Worm (Caenorhabditis elegans) whole organism, mixed stage, embryonic: Measurements from ENCODE around the gene K06A4.10.

Experiments
- elt-3 ChIP-seq: fragments of 150-350 bp; optimal IDR thresholded peaks from 2 replicates; lab custom pipeline; 2014; ENCODE audit warnings: missing biosample characterization, missing genetic modification characterization
- lsy-2 ChIP-seq: fragments of 150-350 bp; optimal IDR thresholded peaks from 2 replicates; lab custom pipeline; 2014; ENCODE audit warnings: missing biosample characterization, missing genetic modification characterization
- pha-4 ChIP-seq: fragments of 150-350 bp; optimal IDR thresholded peaks from 2 replicates; lab custom pipeline; 2018; ENCODE audit warnings: missing biosample characterization, missing genetic modification reagents, missing genetic modification characterization
- snpc-4 ChIP-seq: fragments of 150-350 bp; optimal IDR thresholded peaks from 2 replicates; lab custom pipeline; 2014; ENCODE audit warnings: missing biosample characterization, missing genetic modification characterization
- unc-62 ChIP-seq: fragments of 150-350 bp; optimal IDR thresholded peaks from 2 replicates; lab custom pipeline; 2014; ENCODE audit warnings: missing biosample characterization, missing genetic modification reagents, missing genetic modification characterization

DNA sequence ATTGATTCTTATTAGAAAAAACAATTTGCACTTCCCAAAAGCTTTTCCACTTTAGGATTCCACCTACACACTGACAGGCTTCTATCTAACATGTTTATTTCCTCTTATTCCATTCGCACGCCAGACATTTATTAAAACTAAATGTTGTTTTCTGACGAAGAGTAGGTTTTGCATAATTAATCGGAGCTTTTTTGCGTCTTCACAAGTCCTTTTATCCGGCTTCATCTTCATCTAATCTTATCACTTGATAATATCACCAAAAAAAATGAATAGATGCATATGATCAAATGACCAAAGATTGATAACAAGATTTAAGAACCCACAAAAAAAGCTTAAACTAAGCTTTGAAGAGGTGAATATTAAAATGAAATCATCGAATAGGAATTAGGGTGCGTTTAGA lies 24.1 kb downstream of the K06A4.10 start:
- TF ChIP-seq elt-3 (tag; lab: Kevin White, UChicago) (no peak), unc-62 (GFP tag; lab: Kevin White, UChicago) (no peak), snpc-4 (tag; lab: Kevin White, UChicago) (no peak), pha-4 (tag; lab: Kevin White, UChicago) (no peak), lsy-2 (no peak)
